Fruit fly (Drosophila melanogaster): Measurements from ENCODE around the gene Smyd3.

The Smyd3 gene

DNA sequence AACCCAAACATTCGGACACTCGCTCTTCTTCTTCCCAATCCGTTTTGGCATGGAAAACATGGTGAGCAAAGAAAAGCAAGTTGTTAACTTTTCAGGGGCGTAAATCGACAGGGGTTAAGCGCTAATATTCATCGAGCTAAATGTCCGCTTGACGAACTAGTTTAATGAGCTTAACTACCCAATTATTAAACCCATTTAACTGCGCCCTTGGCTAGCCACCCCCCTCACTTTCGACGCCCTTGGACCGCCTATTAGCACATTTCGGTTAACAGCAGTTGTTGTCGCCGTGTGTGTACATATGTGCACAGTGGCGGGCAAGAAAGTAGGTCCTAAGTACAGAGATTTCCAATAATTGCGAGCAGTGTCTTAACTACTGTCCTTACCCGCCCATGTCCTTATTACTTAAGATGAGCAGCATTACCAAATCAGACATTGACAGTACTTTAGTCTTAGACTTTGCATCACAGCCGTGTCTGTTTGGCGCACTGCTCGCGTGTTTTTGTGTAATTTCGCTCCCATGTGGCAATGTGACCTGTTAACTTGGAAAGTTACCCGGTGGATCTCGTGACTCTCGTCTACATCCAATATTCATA lies 19.1 kb downstream of the Smyd3 start (continued):
- TF ChIP-seq crol (GFP tag; IDR thresholded peaks at IDR 0.05) (no peak), CG9437 (GFP tag; optimal IDR thresholded peaks at IDR 0.05) (peak; percentile 70), nom (GFP tag; optimal IDR thresholded peaks at IDR 0.05) (no peak), Sin3A (optimal IDR thresholded peaks at IDR 0.05) (no peak), CG2129 (GFP tag; IDR thresholded peaks at IDR 0.05; ENCODE audit: partially characterized antibody) (no peak), CG15479 (GFP tag; optimal IDR thresholded peaks at IDR 0.05) (no peak), Dad (GFP tag; optimal IDR thresholded peaks at IDR 0.05) (peak; percentile 93), CG18619 (GFP tag; optimal IDR thresholded peaks at IDR 0.05) (peak; percentile 90), CG15601 (tag; optimal IDR thresholded peaks at IDR 0.05) (peak; percentile 64), nmo (GFP tag; optimal IDR thresholded peaks at IDR 0.05) (peak; percentile 83), CG12104 (GFP tag; optimal IDR thresholded peaks at IDR 0.05) (peak; percentile 82), CG13123 (GFP tag; optimal IDR thresholded peaks at IDR 0.05) (peak; percentile 83), twi (tag; optimal IDR thresholded peaks at IDR 0.05) (peak; percentile 47), Lpt (GFP tag; optimal IDR thresholded peaks at IDR 0.05) (no peak), fd3F (GFP tag; optimal IDR thresholded peaks at IDR 0.05) (peak; percentile 89), Nf-YA (GFP tag; IDR thresholded peaks at IDR 0.05) (peak; percentile 86), ERR (GFP tag; optimal IDR thresholded peaks at IDR 0.05) (peak; percentile 91), toy (GFP tag; IDR thresholded peaks at IDR 0.05) (peak; percentile 91), corto (GFP tag; optimal IDR thresholded peaks at IDR 0.05) (peak; percentile 5), CG11695 (GFP tag; IDR thresholded peaks at IDR 0.05) (peak; percentile 90), ap (GFP tag; IDR thresholded peaks at IDR 0.05) (peak; percentile 75), NFAT (GFP tag; IDR thresholded peaks at IDR 0.05) (peak; percentile 98), Blimp-1 (GFP tag; optimal IDR thresholded peaks at IDR 0.05) (peak; percentile 72), CkIIα-i1 (GFP tag; IDR thresholded peaks at IDR 0.05) (peak; percentile 49; the same call in 1 of the 2 replicates), schlank (tag; optimal IDR thresholded peaks at IDR 0.05) (peak; percentile 94), Hr39 (optimal IDR thresholded peaks at IDR 0.05) (no peak), gsb (GFP tag; IDR thresholded peaks at IDR 0.05) (peak; percentile 92), CG11456 (GFP tag; IDR thresholded peaks at IDR 0.05) (peak; percentile 97), CG14710 (tag; optimal IDR thresholded peaks at IDR 0.05) (peak; percentile 31), CG3995 (GFP tag; optimal IDR thresholded peaks at IDR 0.05) (peak; percentile 63), Deaf1 (tag; optimal IDR thresholded peaks at IDR 0.05) (peak; percentile 57), Vsx1 (GFP tag; optimal IDR thresholded peaks at IDR 0.05) (peak; percentile 37), CG10431 (GFP tag; optimal IDR thresholded peaks at IDR 0.05) (no peak), CG10565 (GFP tag; optimal IDR thresholded peaks at IDR 0.05) (peak; percentile 13), Optix (GFP tag; IDR thresholded peaks at IDR 0.05) (peak; percentile 91), CG2678 (tag; optimal IDR thresholded peaks at IDR 0.05) (peak; percentile 91), Scr (GFP tag; IDR thresholded peaks at IDR 0.05; ENCODE audit: partially characterized antibody) (no peak), ham (GFP tag; IDR thresholded peaks at IDR 0.05) (peak; percentile 86), CG32772 (GFP tag; IDR thresholded peaks at IDR 0.05) (peak; percentile 92), z (GFP tag; IDR thresholded peaks at IDR 0.05) (0 out of 3 replicates have a peak, but pooled peaks have one; percentile 36), CG5245 (GFP tag; optimal IDR thresholded peaks at IDR 0.05) (peak; percentile 86), CG15011 (GFP tag; optimal IDR thresholded peaks at IDR 0.05) (peak; percentile 82), jing (GFP tag; optimal IDR thresholded peaks at IDR 0.05) (peak; percentile 76)
